Worm (Caenorhabditis elegans) whole organism, late embryonic: ENCODE results near the gene F22B8.3.

Experiments
- ama-1 ChIP-seq: fragments of 150-350 bp; optimal IDR thresholded peaks from 2 replicates; lab custom pipeline; 2014
- ceh-31 ChIP-seq: sonication (generic microtip); optimal IDR thresholded peaks from 2 replicates; lab custom pipeline; 2016; ENCODE audit warnings: missing genetic modification characterization, missing compliant biosample characterization
- che-1 ChIP-seq: sonication (generic microtip); optimal IDR thresholded peaks from 2 replicates; lab custom pipeline; 2016; ENCODE audit warnings: mild to moderate bottlenecking, missing genetic modification characterization, missing compliant biosample characterization
- unc-3 ChIP-seq, 2 experiments: fragments of 200-800 bp in 1 of 2; sonication (Bioruptor generic) in 1 of 2; sonication (generic microtip) in 1 of 2; conservative IDR thresholded peaks in 1 of 2; optimal IDR thresholded peaks in 1 of 2; 2 replicates each; pipeline versions ENCODE4 v1.3.6 to Lab custom; 2016 to 2022; ENCODE audit warnings: missing compliant biosample characterization in 2 of 2, missing genetic modification characterization in 2 of 2, missing genetic modification reagents in 1 of 2

ce11 chrV:16060135-16060534, 30.6 kb upstream of the F22B8.3 start, which contains the start of gene F14H3.15:
- TF ChIP-seq che-1 (tag; lab: Kevin White, UChicago), result no peak
- TF ChIP-seq unc-3 (GFP tag; conservative IDR thresholded peaks at IDR 0.05; lab: Robert Waterston, UW), result no peak
- TF ChIP-seq unc-3 (tag; optimal IDR thresholded peaks at IDR 0.05; lab: Kevin White, UChicago), result no peak
- no peak for TF ChIP-seq ama-1 (lab: Kevin White, UChicago)
- TF ChIP-seq ceh-31 (tag; lab: Kevin White, UChicago), result no peak
